Worm (Caenorhabditis elegans): ENCODE measurements around the gene dpyd-1.

Gene dpyd-1

ce11 chrX:5477597-5477996 is 9.9 kb downstream of the dpyd-1 start:
- no peak for TF ChIP-seq die-1 (tag; optimal IDR thresholded peaks at IDR 0.05)
- 0 out of 2 replicates have a peak, but pooled peaks have one; percentile 8 for TF ChIP-seq nhr-120 (GFP tag; IDR thresholded peaks at IDR 0.05)

ce11 chrX:5478875-5479274 is 11.2 kb downstream of the dpyd-1 start:
- TF ChIP-seq ztf-26 (tag; optimal IDR thresholded peaks at IDR 0.05) = no peak
- no peak for TF ChIP-seq nfyb-1 (GFP tag; IDR thresholded peaks at IDR 0.05)
- TF ChIP-seq ama-1 (optimal IDR thresholded peaks at IDR 0.05) = no peak
- no peak for TF ChIP-seq ama-1 (GFP tag; optimal IDR thresholded peaks at IDR 0.05)
- TF ChIP-seq him-1 (tag; optimal IDR thresholded peaks at IDR 0.05) = no peak
- TF ChIP-seq lir-1 (GFP tag; conservative IDR thresholded peaks at IDR 0.05) = no peak
- TF ChIP-seq sea-2 (GFP tag; IDR thresholded peaks at IDR 0.05) = no peak
- no peak for TF ChIP-seq ceh-40 (GFP tag; IDR thresholded peaks at IDR 0.05)
- no peak for TF ChIP-seq pha-4 (tag; optimal IDR thresholded peaks at IDR 0.05)
- TF ChIP-seq akir-1 (GFP tag; optimal IDR thresholded peaks at IDR 0.05) = no peak
- no peak for TF ChIP-seq bed-1 (GFP tag; IDR thresholded peaks at IDR 0.05)
- no peak for TF ChIP-seq F49E8.2 (tag; optimal IDR thresholded peaks at IDR 0.05; ENCODE audit: insufficient read depth)

ce11 chrX:5479300-5479811 is 11.7 kb downstream of the dpyd-1 start, which contains the start of gene dlg-1:
Gene dlg-1 (plus strand): TSS chrX:5479700.
- TF ChIP-seq hmg-20 (GFP tag; IDR thresholded peaks at IDR 0.05) = no peak
- TF ChIP-seq ceh-91 (GFP tag; IDR thresholded peaks at IDR 0.05) = no peak
- TF ChIP-seq akir-1 (GFP tag; optimal IDR thresholded peaks at IDR 0.05) = no peak
- no peak for TF ChIP-seq madf-3 (GFP tag; IDR thresholded peaks at IDR 0.05)
- no peak for TF ChIP-seq ceh-58 (GFP tag; IDR thresholded peaks at IDR 0.05)
- TF ChIP-seq sdz-38 (tag; optimal IDR thresholded peaks at IDR 0.05) = no peak
- no peak for TF ChIP-seq lin-26 (GFP tag; IDR thresholded peaks at IDR 0.05)
- TF ChIP-seq B0261.1 (tag; optimal IDR thresholded peaks at IDR 0.05) = no peak
- TF ChIP-seq F22D6.2 (tag; optimal IDR thresholded peaks at IDR 0.05) = no peak
- no peak for TF ChIP-seq F57A8.1 (GFP tag; optimal IDR thresholded peaks at IDR 0.05)
- no peak for TF ChIP-seq mel-28 (tag; optimal IDR thresholded peaks at IDR 0.05; ENCODE audit: borderline replicate concordance)

- TF ChIP-seq dox-1 (GFP tag; IDR thresholded peaks at IDR 0.05) (peak; percentile 18; the same call in 1 of the 2 replicates), snpc-4 (GFP tag; optimal IDR thresholded peaks at IDR 0.05) (no peak), snpc-4 (tag; optimal IDR thresholded peaks at IDR 0.05) (peak in 1 of 4 experiments; percentile 18), ccch-3 (GFP tag; optimal IDR thresholded peaks at IDR 0.05) (no peak), nhr-80 (tag; optimal IDR thresholded peaks at IDR 0.05) (peak; percentile 65), cebp-1 (GFP tag; IDR thresholded peaks at IDR 0.05) (0 out of 2 replicates have a peak, but pooled peaks have one; percentile 12), cebp-1 (tag; optimal IDR thresholded peaks at IDR 0.05) (no peak), zfh-2 (GFP tag; conservative IDR thresholded peaks at IDR 0.05) (peak; percentile 70; the same call in 1 of the 2 replicates), ekl-4 (GFP tag; IDR thresholded peaks at IDR 0.05) (no peak)
Measured at ce11 chrX:5479876-5480580, 12.4 kb downstream of the dpyd-1 start.

Data from whole organism, young adult.